Worm (Caenorhabditis elegans) whole organism, mixed stage, embryonic: ENCODE results near the gene clec-36.
A peak's percentile ranks its signal among the peaks of the same experiment; 100 is the strongest.

Experiments
- M03D4.4 ChIP-seq: sonication (generic microtip); optimal IDR thresholded peaks from 2 replicates; lab custom pipeline; 2017; ENCODE audit warnings: mild to moderate bottlenecking, missing genetic modification characterization, missing compliant biosample characterization
- bed-3 ChIP-seq: fragments of 200-800 bp; sonication (Bioruptor generic); optimal IDR thresholded peaks from 3 replicates; lab custom pipeline; 2018; ENCODE audit warnings: mild to moderate bottlenecking, missing genetic modification characterization, moderate library complexity, missing compliant biosample characterization
- blmp-1 ChIP-seq: fragments of 150-350 bp; optimal IDR thresholded peaks from 2 replicates; lab custom pipeline; 2014; ENCODE audit warnings: missing biosample characterization, missing genetic modification characterization
- ceh-39 ChIP-seq: fragments of 150-350 bp; optimal IDR thresholded peaks from 2 replicates; lab custom pipeline; 2014; ENCODE audit warnings: missing biosample characterization, missing genetic modification characterization
- ceh-43 ChIP-seq: fragments of 200-800 bp; sonication (Bioruptor generic); optimal IDR thresholded peaks from 2 replicates; lab custom pipeline; 2018; ENCODE audit warnings: mild to moderate bottlenecking, missing genetic modification characterization, moderate library complexity, missing compliant biosample characterization
- ceh-83 ChIP-seq: fragments of 200-800 bp; sonication (Bioruptor generic); optimal IDR thresholded peaks from 2 replicates; lab custom pipeline; 2018; ENCODE audit warnings: mild to moderate bottlenecking, missing genetic modification characterization, missing compliant biosample characterization
- elt-1 ChIP-seq: sonication (generic microtip); optimal IDR thresholded peaks from 2 replicates; lab custom pipeline; 2017; ENCODE audit warnings: missing genetic modification characterization, mild to moderate bottlenecking, missing compliant biosample characterization, antibody characterized with exemption, moderate library complexity, borderline replicate concordance; ENCODE audit not compliant: insufficient read depth
- elt-3 ChIP-seq: fragments of 150-350 bp; optimal IDR thresholded peaks from 2 replicates; lab custom pipeline; 2014; ENCODE audit warnings: missing biosample characterization, missing genetic modification characterization
- flh-1 ChIP-seq: fragments of 200-800 bp; sonication (Bioruptor generic); optimal IDR thresholded peaks from 2 replicates; lab custom pipeline; 2018; ENCODE audit warnings: mild to moderate bottlenecking, missing genetic modification characterization, moderate library complexity, missing compliant biosample characterization
- ham-2 ChIP-seq: fragments of 200-800 bp; sonication (Bioruptor generic); optimal IDR thresholded peaks from 2 replicates; lab custom pipeline; 2018; ENCODE audit warnings: mild to moderate bottlenecking, missing genetic modification characterization, missing compliant biosample characterization
- hlh-1 ChIP-seq: fragments of 150-350 bp; optimal IDR thresholded peaks from 2 replicates; lab custom pipeline; 2014; ENCODE audit warnings: missing biosample characterization, missing genetic modification reagents, missing genetic modification characterization
- lin-13 ChIP-seq: fragments of 150-350 bp; optimal IDR thresholded peaks from 2 replicates; lab custom pipeline; 2014; ENCODE audit warnings: missing biosample characterization, missing genetic modification characterization
- lin-32 ChIP-seq: fragments of 200-800 bp; sonication (Bioruptor generic); optimal IDR thresholded peaks from 2 replicates; lab custom pipeline; 2018; ENCODE audit warnings: mild to moderate bottlenecking, missing genetic modification characterization, missing compliant biosample characterization
- lsy-2 ChIP-seq: fragments of 150-350 bp; optimal IDR thresholded peaks from 2 replicates; lab custom pipeline; 2014; ENCODE audit warnings: missing biosample characterization, missing genetic modification characterization
- mab-5 ChIP-seq: fragments of 150-350 bp; optimal IDR thresholded peaks from 2 replicates; lab custom pipeline; 2014; ENCODE audit warnings: missing biosample characterization, missing genetic modification characterization
- mep-1 ChIP-seq: fragments of 150-350 bp; optimal IDR thresholded peaks from 2 replicates; lab custom pipeline; 2017; ENCODE audit warnings: missing biosample characterization, missing genetic modification reagents, missing genetic modification characterization, inconsistent platforms
- nhr-237 ChIP-seq: fragments of 150-350 bp; optimal IDR thresholded peaks from 2 replicates; lab custom pipeline; 2014; ENCODE audit warnings: missing biosample characterization, missing genetic modification characterization
- nhr-28 ChIP-seq: fragments of 150-350 bp; optimal IDR thresholded peaks from 2 replicates; lab custom pipeline; 2014; ENCODE audit warnings: missing biosample characterization, missing genetic modification characterization
- nhr-76 ChIP-seq: sonication (generic microtip); optimal IDR thresholded peaks from 2 replicates; lab custom pipeline; 2017; ENCODE audit warnings: missing biosample characterization, missing genetic modification characterization
- pha-4 ChIP-seq: fragments of 150-350 bp; optimal IDR thresholded peaks from 2 replicates; lab custom pipeline; 2018; ENCODE audit warnings: missing biosample characterization, missing genetic modification reagents, missing genetic modification characterization
- sem-2 ChIP-seq: fragments of 200-800 bp; sonication (Bioruptor generic); optimal IDR thresholded peaks from 2 replicates; lab custom pipeline; 2018; ENCODE audit warnings: mild to moderate bottlenecking, missing genetic modification characterization, missing compliant biosample characterization
- sptf-1 ChIP-seq: sonication (generic microtip); optimal IDR thresholded peaks from 2 replicates; lab custom pipeline; 2017; ENCODE audit warnings: mild to moderate bottlenecking, missing genetic modification characterization, moderate library complexity, missing compliant biosample characterization
- tbx-8 ChIP-seq: fragments of 200-800 bp; sonication (Bioruptor generic); optimal IDR thresholded peaks from 2 replicates; lab custom pipeline; 2018; ENCODE audit warnings: mild to moderate bottlenecking, missing genetic modification characterization, moderate library complexity, missing compliant biosample characterization
- unc-120 ChIP-seq: sonication (generic microtip); optimal IDR thresholded peaks from 2 replicates; lab custom pipeline; 2017; ENCODE audit warnings: missing genetic modification characterization, missing compliant biosample characterization; ENCODE audit not compliant: poor library complexity, severe bottlenecking
- zip-8 ChIP-seq: fragments of 150-350 bp; optimal IDR thresholded peaks from 2 replicates; lab custom pipeline; 2014; ENCODE audit warnings: missing biosample characterization, missing genetic modification characterization

Gene clec-36

DNA sequence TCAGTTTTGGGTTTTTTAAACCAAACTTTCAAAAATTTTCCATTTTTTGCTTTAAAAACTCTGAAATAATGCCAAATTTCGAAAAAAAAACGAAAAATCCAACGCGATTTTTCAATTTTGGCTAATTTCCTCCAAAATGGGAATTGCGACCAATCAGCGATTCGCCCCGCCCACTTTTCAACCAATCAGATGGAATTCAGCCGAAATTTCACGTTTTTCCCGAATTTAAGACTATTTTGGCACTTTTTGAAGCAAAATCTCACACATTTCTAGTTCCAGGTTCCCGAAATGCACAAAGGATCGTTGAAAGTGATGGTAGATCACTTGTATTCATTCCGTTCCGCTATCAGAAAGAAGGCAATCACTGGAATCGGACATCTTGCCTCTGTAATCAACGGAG, 43.6 kb downstream of the clec-36 start:
- TF ChIP-seq ceh-83 (GFP tag; lab: Kevin White, UChicago) (no peak), nhr-76 (tag; lab: Kevin White, UChicago) (no peak), lin-13 (no peak), lin-32 (GFP tag; lab: Kevin White, UChicago) (no peak), lsy-2 (tag; lab: Kevin White, UChicago) (no peak), mab-5 (tag; lab: Kevin White, UChicago) (no peak), sptf-1 (no peak), sem-2 (GFP tag; lab: Kevin White, UChicago) (no peak), flh-1 (no peak), ham-2 (GFP tag; lab: Kevin White, UChicago) (no peak), mep-1 (no peak), bed-3 (GFP tag; lab: Kevin White, UChicago) (no peak), tbx-8 (GFP tag; lab: Kevin White, UChicago) (no peak), unc-120 (tag; lab: Kevin White, UChicago) (no peak), blmp-1 (tag; lab: Kevin White, UChicago) (no peak), nhr-237 (tag; lab: Kevin White, UChicago) (no peak), elt-1 (tag; lab: Kevin White, UChicago) (no peak), ceh-39 (tag; lab: Kevin White, UChicago) (no peak), hlh-1 (tag; lab: Kevin White, UChicago) (no peak)
- TF ChIP-seq, all 35 proteins: peak for 0

DNA sequence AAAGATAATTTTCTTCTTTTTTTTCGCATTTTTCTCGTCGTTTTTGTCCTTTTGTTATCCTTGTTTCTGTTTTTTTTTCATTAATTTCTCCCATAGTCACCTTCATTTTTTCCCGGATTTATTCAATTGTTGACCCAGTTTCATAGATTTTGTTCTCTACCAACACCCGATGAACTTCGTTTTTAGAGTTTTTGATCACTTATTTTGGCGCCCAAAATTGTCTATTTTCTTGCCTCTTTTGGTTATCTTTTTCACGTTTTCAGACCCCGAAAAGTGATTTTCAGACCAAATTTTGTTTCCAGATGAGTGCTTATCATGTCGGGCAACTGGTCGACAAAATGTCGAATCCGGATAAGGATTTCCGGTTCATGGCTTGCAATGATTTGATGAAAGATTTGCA, 45.8 kb downstream of the clec-36 start, which contains the start of gene cand-1:
Gene cand-1, plus strand, starts transcription at position 301 of the 400 bp plus-strand sequence.
- TF ChIP-seq ceh-43 (GFP tag; lab: Kevin White, UChicago), result no peak
- TF ChIP-seq sem-2 (GFP tag; lab: Kevin White, UChicago), result no peak
- no peak for TF ChIP-seq nhr-28 (tag; lab: Kevin White, UChicago)
- no peak for TF ChIP-seq sptf-1
- TF ChIP-seq pha-4, result no peak
- no peak for TF ChIP-seq flh-1
- no peak for TF ChIP-seq mep-1
- no peak for TF ChIP-seq elt-3 (tag; lab: Kevin White, UChicago)
- no peak for TF ChIP-seq tbx-8 (GFP tag; lab: Kevin White, UChicago)
- TF ChIP-seq hlh-1 (tag; lab: Kevin White, UChicago), result no peak
- no peak for TF ChIP-seq M03D4.4 (tag; lab: Kevin White, UChicago)
- TF ChIP-seq ham-2 (GFP tag; lab: Kevin White, UChicago), result no peak

DNA sequence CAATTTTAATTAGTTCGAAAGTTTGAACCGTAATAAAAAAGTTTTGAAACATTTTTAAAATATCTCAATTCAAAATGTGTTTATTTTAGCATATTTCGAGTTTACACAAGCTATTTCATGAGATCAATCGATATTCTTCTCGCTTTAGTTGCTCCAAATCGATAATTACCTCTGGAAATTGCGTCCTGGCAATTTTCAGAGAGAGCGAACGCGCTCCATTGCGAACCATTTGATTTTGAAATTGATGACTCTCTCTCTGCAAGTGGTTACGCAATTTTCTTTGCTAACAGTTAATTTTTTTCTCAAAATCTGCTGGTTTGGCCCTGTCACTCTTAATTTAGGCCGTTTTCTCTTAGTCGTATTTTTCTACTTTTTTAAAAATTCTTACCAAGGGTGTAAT, 47.9 kb downstream of the clec-36 start:
- TF ChIP-seq zip-8 (tag; lab: Kevin White, UChicago) (peak; percentile 10), bed-3 (GFP tag; lab: Kevin White, UChicago) (no peak), ceh-39 (tag; lab: Kevin White, UChicago) (peak; percentile 62), elt-3 (tag; lab: Kevin White, UChicago) (no peak)
